Fruit fly (Drosophila melanogaster): ENCODE results near the gene RabX6.

dm6 chr3L:701798-702635, 11.7 kb downstream of the RabX6 start:
- TF ChIP-seq h (optimal IDR thresholded peaks at IDR 0.05) = no peak
- TF ChIP-seq ttk (optimal IDR thresholded peaks at IDR 0.05) = no peak
